Worm (Caenorhabditis elegans) whole organism, L4 larva: ENCODE measurements around the gene C45B11.2.

Experiments
- F49E8.2 ChIP-seq: sonication (generic microtip); optimal IDR thresholded peaks from 2 replicates; lab custom pipeline; 2016; ENCODE audit warnings: missing compliant biosample characterization, mild to moderate bottlenecking, missing genetic modification characterization, borderline replicate concordance
- T20F7.1 ChIP-seq: fragments of 200-800 bp; sonication (Bioruptor generic); optimal IDR thresholded peaks from 2 replicates; lab custom pipeline; 2018; ENCODE audit warnings: mild to moderate bottlenecking, missing genetic modification characterization, missing compliant biosample characterization
- aha-1 ChIP-seq: fragments of 150-350 bp; peaks from one replicate; lab custom pipeline; 2014; ENCODE audit warnings: missing biosample characterization, missing genetic modification characterization
- aly-2 ChIP-seq: sonication (generic microtip); optimal IDR thresholded peaks from 2 replicates; lab custom pipeline; 2018; ENCODE audit warnings: missing biosample characterization, missing genetic modification characterization
- ama-1 ChIP-seq: fragments of 150-350 bp; optimal IDR thresholded peaks from 2 replicates; lab custom pipeline; 2014; ENCODE audit warnings: inconsistent platforms, mixed read lengths
- attf-4 ChIP-seq: sonication (generic microtip); optimal IDR thresholded peaks from 3 replicates; lab custom pipeline; 2017; ENCODE audit warnings: missing biosample characterization, missing genetic modification characterization
- ceh-32 ChIP-seq: sonication (generic microtip); optimal IDR thresholded peaks from 2 replicates; lab custom pipeline; 2016; ENCODE audit warnings: mild to moderate bottlenecking, missing genetic modification characterization, missing compliant biosample characterization; ENCODE audit not compliant: poor library complexity
- ceh-44 ChIP-seq: fragments of 200-800 bp; sonication (Bioruptor generic); IDR thresholded peaks from 2 replicates; pipeline ENCODE4 v1.3.6; 2022; ENCODE audit warnings: missing genetic modification reagents, missing genetic modification characterization, missing compliant biosample characterization
- ceh-62 ChIP-seq: sonication (generic microtip); optimal IDR thresholded peaks from 2 replicates; lab custom pipeline; 2017; ENCODE audit warnings: missing biosample characterization, missing genetic modification characterization
- ces-1 ChIP-seq: fragments of 150-350 bp; sonication (generic microtip); optimal IDR thresholded peaks from 4 replicates; lab custom pipeline; 2014; ENCODE audit warnings: missing biosample characterization, missing genetic modification reagents, missing genetic modification characterization
- daf-19 ChIP-seq: fragments of 200-800 bp; sonication (Bioruptor generic); conservative IDR thresholded peaks from 2 replicates; pipeline ENCODE4 v1.3.6; 2022; ENCODE audit warnings: missing genetic modification characterization, missing compliant biosample characterization
- daf-8 ChIP-seq: fragments of 200-800 bp; sonication (Bioruptor generic); IDR thresholded peaks from 2 replicates; pipeline ENCODE4 v1.3.6; 2022; ENCODE audit warnings: missing genetic modification characterization, missing compliant biosample characterization
- dmd-6 ChIP-seq: fragments of 200-800 bp; sonication (Bioruptor generic); IDR thresholded peaks from 2 replicates; pipeline ENCODE4 v1.3.6; 2022; ENCODE audit warnings: missing genetic modification reagents, missing genetic modification characterization, missing compliant biosample characterization
- dmd-8 ChIP-seq: fragments of 200-800 bp; sonication (Bioruptor generic); IDR thresholded peaks from 2 replicates; pipeline ENCODE4 v1.3.6; 2022; ENCODE audit warnings: missing genetic modification characterization, missing compliant biosample characterization
- dmd-9 ChIP-seq: fragments of 200-800 bp; sonication (Bioruptor generic); IDR thresholded peaks from 2 replicates; pipeline ENCODE4 v1.3.6; 2022; ENCODE audit warnings: missing genetic modification reagents, missing genetic modification characterization, missing compliant biosample characterization
- dpl-1 ChIP-seq: fragments of 150-350 bp; optimal IDR thresholded peaks from 2 replicates; lab custom pipeline; 2014; ENCODE audit warnings: missing biosample characterization, missing genetic modification reagents, missing genetic modification characterization
- dve-1 ChIP-seq: sonication (generic microtip); optimal IDR thresholded peaks from 2 replicates; lab custom pipeline; 2017; ENCODE audit warnings: antibody characterized with exemption, mild to moderate bottlenecking, missing genetic modification characterization, missing compliant biosample characterization; ENCODE audit not compliant: insufficient read depth
- egl-43 ChIP-seq: fragments of 200-800 bp; sonication (Bioruptor generic); IDR thresholded peaks from 2 replicates; pipeline ENCODE4 v1.3.6; 2022; ENCODE audit warnings: missing genetic modification reagents, missing genetic modification characterization, missing compliant biosample characterization
- hif-1 ChIP-seq, 2 experiments: sonication (generic microtip); optimal IDR thresholded peaks; 2 replicates each; lab custom pipeline; 2016 to 2017; ENCODE audit warnings: missing compliant biosample characterization in 2 of 2, missing genetic modification characterization in 2 of 2, missing genetic modification reagents in 2 of 2, missing genotype in 2 of 2, mild to moderate bottlenecking in 1 of 2
- hlh-11 ChIP-seq: fragments of 200-800 bp; sonication (Bioruptor generic); optimal IDR thresholded peaks from 2 replicates; lab custom pipeline; 2018; ENCODE audit warnings: mild to moderate bottlenecking, missing genetic modification characterization, missing compliant biosample characterization
- hmg-1.1 ChIP-seq: fragments of 200-800 bp; sonication (Bioruptor generic); IDR thresholded peaks from 2 replicates; pipeline ENCODE4 v1.3.6; 2022; ENCODE audit warnings: missing genetic modification reagents, missing genetic modification characterization, missing compliant biosample characterization
- lim-7 ChIP-seq: fragments of 200-800 bp; sonication (Bioruptor generic); IDR thresholded peaks from 2 replicates; pipeline ENCODE4 v1.3.6; 2022; ENCODE audit warnings: missing genetic modification characterization, missing compliant biosample characterization
- lin-29 ChIP-seq: fragments of 200-800 bp; sonication (Bioruptor generic); IDR thresholded peaks from 2 replicates; pipeline ENCODE4 v1.3.6; 2022; ENCODE audit warnings: missing genetic modification reagents, missing genetic modification characterization, missing compliant biosample characterization
- lir-3 ChIP-seq: sonication (generic microtip); optimal IDR thresholded peaks from 2 replicates; lab custom pipeline; 2016; ENCODE audit warnings: mild to moderate bottlenecking, missing genetic modification characterization, missing compliant biosample characterization
- lsy-2 ChIP-seq, 2 experiments: fragments of 150-350 bp in 1 of 2; sonication (generic microtip) in 1 of 2; optimal IDR thresholded peaks; 2 replicates each; lab custom pipeline; 2014 to 2017; ENCODE audit warnings: missing biosample characterization in 2 of 2, missing genetic modification characterization in 2 of 2
- madf-5 ChIP-seq, 2 experiments: fragments of 200-800 bp; sonication (Bioruptor generic); IDR thresholded peaks; 2 replicates each; pipeline ENCODE4 v1.3.6; 2022; ENCODE audit warnings: missing compliant biosample characterization in 2 of 2, missing genetic modification characterization in 2 of 2
- madf-9 ChIP-seq: fragments of 200-800 bp; sonication (Bioruptor generic); conservative IDR thresholded peaks from 2 replicates; pipeline ENCODE4 v1.3.6; 2022; ENCODE audit warnings: missing genetic modification reagents, missing genetic modification characterization, missing compliant biosample characterization
- mep-1 ChIP-seq: fragments of 150-350 bp; sonication (generic microtip); optimal IDR thresholded peaks from 3 replicates; lab custom pipeline; 2014; ENCODE audit warnings: missing biosample characterization, missing genetic modification characterization
- nhr-11 ChIP-seq: fragments of 150-350 bp; optimal IDR thresholded peaks from 2 replicates; lab custom pipeline; 2014; ENCODE audit warnings: missing biosample characterization, missing genetic modification characterization
- nhr-111 ChIP-seq: fragments of 200-800 bp; sonication (Bioruptor generic); optimal IDR thresholded peaks from 2 replicates; lab custom pipeline; 2018; ENCODE audit warnings: mild to moderate bottlenecking, missing genetic modification characterization, missing compliant biosample characterization
- nhr-237 ChIP-seq: sonication (generic microtip); optimal IDR thresholded peaks from 2 replicates; lab custom pipeline; 2017; ENCODE audit warnings: missing biosample characterization, missing genetic modification characterization
- nhr-25 ChIP-seq: sonication (generic microtip); optimal IDR thresholded peaks from 2 replicates; lab custom pipeline; 2017; ENCODE audit warnings: missing genetic modification characterization, mild to moderate bottlenecking, missing compliant biosample characterization, antibody characterized with exemption, moderate library complexity, borderline replicate concordance; ENCODE audit not compliant: insufficient read depth
- nhr-28 ChIP-seq: fragments of 150-350 bp; optimal IDR thresholded peaks from 2 replicates; lab custom pipeline; 2014; ENCODE audit warnings: missing biosample characterization, missing genetic modification characterization
- nhr-42 ChIP-seq: fragments of 200-800 bp; sonication (Bioruptor generic); IDR thresholded peaks from 2 replicates; pipeline ENCODE4 v1.3.6; 2022; ENCODE audit warnings: missing genetic modification characterization, missing compliant biosample characterization
- nhr-77 ChIP-seq: fragments of 150-350 bp; optimal IDR thresholded peaks from 2 replicates; lab custom pipeline; 2014; ENCODE audit warnings: missing biosample characterization, missing genetic modification characterization
- pha-4 ChIP-seq, 2 experiments: fragments of 150-350 bp in 1 of 2; fragments of 200-800 bp in 1 of 2; sonication (Bioruptor generic) in 1 of 2; IDR thresholded peaks in 1 of 2; optimal IDR thresholded peaks in 1 of 2; 2 replicates each; pipeline versions ENCODE4 v1.3.6 to Lab custom; 2014 to 2022; ENCODE audit warnings: missing genetic modification characterization in 2 of 2, missing genetic modification reagents in 2 of 2, missing biosample characterization in 1 of 2, missing compliant biosample characterization in 1 of 2
- php-3 ChIP-seq: fragments of 200-800 bp; sonication (Bioruptor generic); IDR thresholded peaks from 2 replicates; pipeline ENCODE4 v1.3.6; 2022; ENCODE audit warnings: missing genetic modification reagents, missing genetic modification characterization, missing compliant biosample characterization
- pqm-1 ChIP-seq: sonication (generic microtip); optimal IDR thresholded peaks from 2 replicates; lab custom pipeline; 2017; ENCODE audit warnings: missing biosample characterization, missing genetic modification characterization
- saeg-2 ChIP-seq: fragments of 200-800 bp; sonication (Bioruptor generic); IDR thresholded peaks from 2 replicates; pipeline ENCODE4 v1.3.6; 2022; ENCODE audit warnings: missing genetic modification reagents, missing genetic modification characterization, missing compliant biosample characterization
- tag-97 ChIP-seq: fragments of 200-800 bp; sonication (Bioruptor generic); IDR thresholded peaks from 2 replicates; pipeline ENCODE4 v1.3.6; 2022; ENCODE audit warnings: missing genetic modification characterization, missing compliant biosample characterization
- tra-1 ChIP-seq: fragments of 200-800 bp; sonication (Bioruptor generic); IDR thresholded peaks from 2 replicates; pipeline ENCODE4 v1.3.6; 2022; ENCODE audit warnings: missing genetic modification reagents, missing genetic modification characterization, missing compliant biosample characterization
- unc-130 ChIP-seq: sonication (generic microtip); optimal IDR thresholded peaks from 2 replicates; lab custom pipeline; 2016; ENCODE audit warnings: missing genetic modification reagents, missing genetic modification characterization, missing compliant biosample characterization
- unc-39 ChIP-seq: sonication (generic microtip); optimal IDR thresholded peaks from 2 replicates; lab custom pipeline; 2017; ENCODE audit warnings: missing biosample characterization, missing genetic modification characterization
- vab-7 ChIP-seq: fragments of 200-800 bp; sonication (Bioruptor generic); IDR thresholded peaks from 2 replicates; pipeline ENCODE4 v1.3.6; 2022; ENCODE audit warnings: missing genetic modification reagents, missing genetic modification characterization, missing compliant biosample characterization
- zfp-3 ChIP-seq: fragments of 200-800 bp; sonication (Bioruptor generic); conservative IDR thresholded peaks from 2 replicates; pipeline ENCODE4 v1.3.6; 2022; ENCODE audit warnings: missing genetic modification reagents, missing genetic modification characterization, missing compliant biosample characterization
- zip-11 ChIP-seq: fragments of 200-800 bp; sonication (Bioruptor generic); IDR thresholded peaks from 2 replicates; pipeline ENCODE4 v1.3.6; 2022; ENCODE audit warnings: missing genetic modification characterization, missing compliant biosample characterization
- zip-2 ChIP-seq: fragments of 150-350 bp; optimal IDR thresholded peaks from 2 replicates; lab custom pipeline; 2014; ENCODE audit warnings: missing biosample characterization, missing genetic modification characterization
- ztf-11 ChIP-seq: fragments of 150-350 bp; optimal IDR thresholded peaks from 2 replicates; lab custom pipeline; 2014; ENCODE audit warnings: missing biosample characterization, missing genetic modification characterization

C45B11.2 gene

ce11 chrV:11076403-11076802, 33.9 kb downstream of the C45B11.2 start (continued):
- peak; percentile 55 for TF ChIP-seq aha-1 (tag; lab: Kevin White, UChicago)
- no peak for TF ChIP-seq dmd-9 (GFP tag; lab: Robert Waterston, UW)
- peak; percentile 81; the same call in 1 of the 2 replicates for TF ChIP-seq dmd-8
- 0 out of 2 replicates have a peak, but pooled peaks have one; percentile 26 for TF ChIP-seq hmg-1.1
- no peak for TF ChIP-seq nhr-237 (tag; lab: Kevin White, UChicago)
- no peak for TF ChIP-seq T20F7.1 (GFP tag; lab: Kevin White, UChicago)
- no peak for TF ChIP-seq daf-19
- 0 out of 2 replicates have a peak, but pooled peaks have one; percentile 9 for TF ChIP-seq lin-29
- TF ChIP-seq zip-2 (tag; lab: Kevin White, UChicago): no peak
- no peak for TF ChIP-seq ceh-32 (tag; lab: Kevin White, UChicago)
- TF ChIP-seq pqm-1: peak; percentile 1
- TF ChIP-seq ceh-62 (tag; lab: Kevin White, UChicago): no peak
- TF ChIP-seq unc-39: no peak
- TF ChIP-seq madf-9: no peak; the same call in 1 of the 2 replicates
- no peak for TF ChIP-seq attf-4 (tag; lab: Kevin White, UChicago)
- no peak for TF ChIP-seq nhr-11 (tag; lab: Kevin White, UChicago)
- peak in 1 of 2 experiments; percentile 83; a peak in 2 of 4 replicates for TF ChIP-seq madf-5 (GFP tag; IDR thresholded peaks at IDR 0.05; lab: Robert Waterston, UW)
- no peak for TF ChIP-seq nhr-25 (tag; lab: Kevin White, UChicago)
- no peak for TF ChIP-seq lir-3 (tag; lab: Kevin White, UChicago)
- peak; percentile 49 for TF ChIP-seq zfp-3 (GFP tag; lab: Robert Waterston, UW)
- TF ChIP-seq hif-1 (tag; optimal IDR thresholded peaks at IDR 0.05; lab: Kevin White, UChicago): no peak
- no peak for TF ChIP-seq mep-1 (tag; lab: Kevin White, UChicago)

- no peak for TF ChIP-seq lim-7 (GFP tag; lab: Robert Waterston, UW)
- TF ChIP-seq F49E8.2 (tag; lab: Kevin White, UChicago): no peak
- TF ChIP-seq pha-4 (GFP tag; IDR thresholded peaks at IDR 0.05; lab: Robert Waterston, UW): 0 out of 2 replicates have a peak, but pooled peaks have one; percentile 16
- peak; percentile 73 for TF ChIP-seq pha-4 (tag; optimal IDR thresholded peaks at IDR 0.05; lab: Kevin White, UChicago)
- no peak for TF ChIP-seq ceh-44 (GFP tag; lab: Robert Waterston, UW)
- no peak for TF ChIP-seq nhr-111 (GFP tag; lab: Kevin White, UChicago)
- peak in 1 of 2 experiments; percentile 84 for TF ChIP-seq lsy-2 (tag; optimal IDR thresholded peaks at IDR 0.05; lab: Kevin White, UChicago)
- TF ChIP-seq php-3: no peak
- TF ChIP-seq madf-9: peak; percentile 59; the same call in 1 of the 2 replicates
- peak; percentile 55 for TF ChIP-seq nhr-28 (tag; lab: Kevin White, UChicago)
- TF ChIP-seq aly-2 (tag; lab: Kevin White, UChicago): no peak
- no peak for TF ChIP-seq ceh-62 (tag; lab: Kevin White, UChicago)
- peak; percentile 93 for TF ChIP-seq dpl-1 (GFP tag; lab: Kevin White, UChicago)
- TF ChIP-seq unc-130 (GFP tag; lab: Kevin White, UChicago): peak; percentile 21
- TF ChIP-seq ztf-11 (tag; lab: Kevin White, UChicago): no peak
- no peak for TF ChIP-seq tag-97
- TF ChIP-seq dmd-6 (GFP tag; lab: Robert Waterston, UW): peak; percentile 57
- TF ChIP-seq nhr-77: peak; percentile 32
- TF ChIP-seq pqm-1: peak; percentile 71
- TF ChIP-seq dmd-9 (GFP tag; lab: Robert Waterston, UW): no peak
- TF ChIP-seq nhr-42 (GFP tag; lab: Robert Waterston, UW): no peak
- no peak for TF ChIP-seq saeg-2
- 0 out of 2 replicates have a peak, but pooled peaks have one; percentile 45 for TF ChIP-seq tra-1 (GFP tag; lab: Robert Waterston, UW)
- no peak for TF ChIP-seq zip-11 (GFP tag; lab: Robert Waterston, UW)
- peak; percentile 42; the same call in 1 of the 2 replicates for TF ChIP-seq vab-7 (GFP tag; lab: Robert Waterston, UW)
- TF ChIP-seq dve-1 (tag; lab: Kevin White, UChicago): peak; percentile 78
- TF ChIP-seq egl-43: 0 out of 2 replicates have a peak, but pooled peaks have one; percentile 33
- TF ChIP-seq daf-8 (GFP tag; lab: Robert Waterston, UW): no peak
- no peak for TF ChIP-seq ama-1 (lab: Kevin White, UChicago)
- TF ChIP-seq hmg-1.1: peak; percentile 57; the same call in 1 of the 2 replicates
- no peak for TF ChIP-seq ces-1 (GFP tag; lab: Kevin White, UChicago)
- peak; percentile 89 for TF ChIP-seq nhr-25 (tag; lab: Kevin White, UChicago)
- peak; percentile 86 for TF ChIP-seq hlh-11 (tag; lab: Kevin White, UChicago)
Observed at ce11 chrV:11078104-11078724, 35.7 kb downstream of the C45B11.2 start, which contains the start of gene act-2. Gene act-2 (minus strand): TSS chrV:11078154.
